Worm (Caenorhabditis elegans): ENCODE measurements around the gene fipr-2.

The fipr-2 gene

DNA sequence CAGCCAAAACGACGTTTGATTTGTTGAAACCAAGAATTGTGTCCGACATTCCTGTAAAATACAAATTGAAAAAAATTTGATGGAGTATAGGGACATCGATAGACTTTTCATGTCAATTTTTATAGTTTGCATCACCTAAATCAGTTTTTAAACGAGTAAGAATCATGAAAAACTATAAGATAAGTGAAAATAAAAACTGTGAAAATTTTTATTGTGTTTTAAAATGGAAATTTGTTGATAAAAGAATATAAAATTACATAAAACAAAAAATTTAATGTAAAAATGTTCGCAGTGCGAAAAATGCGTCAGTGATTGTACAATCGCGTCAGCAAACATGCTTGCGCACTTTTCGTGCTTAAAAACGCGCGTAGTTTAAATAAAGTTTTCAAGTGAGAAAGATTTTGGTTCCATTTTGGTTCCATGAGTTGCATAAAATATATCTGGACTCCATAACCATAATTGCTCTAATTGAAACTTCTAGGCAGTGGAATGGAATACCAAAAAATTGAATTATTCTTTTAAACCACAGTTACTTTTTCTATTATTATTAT, 21.7 kb upstream of the fipr-2 start, which contains the start of gene tomm-20:
Gene tomm-20 (minus strand): TSS at position 51 of the 551 bp plus-strand sequence.
- TF ChIP-seq sem-4 (tag; optimal IDR thresholded peaks at IDR 0.05) (peak; percentile 96), unc-62 (GFP tag; optimal IDR thresholded peaks at IDR 0.05) (peak; percentile 60), lin-11 (tag; optimal IDR thresholded peaks at IDR 0.05) (peak; percentile 75), ceh-82 (tag; optimal IDR thresholded peaks at IDR 0.05) (no peak), ama-1 (optimal IDR thresholded peaks at IDR 0.05) (peak; percentile 73), unc-39 (tag; optimal IDR thresholded peaks at IDR 0.05) (no peak), ztf-11 (tag; optimal IDR thresholded peaks at IDR 0.05) (no peak), peb-1 (tag; optimal IDR thresholded peaks at IDR 0.05) (no peak), fos-1 (tag; optimal IDR thresholded peaks at IDR 0.05) (peak; percentile 68), C34F6.9 (tag; optimal IDR thresholded peaks at IDR 0.05) (peak; percentile 97), mbf-1 (tag; optimal IDR thresholded peaks at IDR 0.05) (peak; percentile 44), lsy-2 (tag; optimal IDR thresholded peaks at IDR 0.05) (peak; percentile 91 to 97), ceh-16 (tag; optimal IDR thresholded peaks at IDR 0.05) (peak; percentile 55), zag-1 (tag; optimal IDR thresholded peaks at IDR 0.05) (peak; percentile 39), nhr-12 (tag; optimal IDR thresholded peaks at IDR 0.05) (no peak), ZK546.5 (tag; optimal IDR thresholded peaks at IDR 0.05) (peak; percentile 51), R02D3.7 (tag; optimal IDR thresholded peaks at IDR 0.05) (peak; percentile 70), gmeb-1 (tag; optimal IDR thresholded peaks at IDR 0.05) (peak; percentile 99), nhr-129 (tag; optimal IDR thresholded peaks at IDR 0.05) (peak; percentile 82), egl-27 (tag; optimal IDR thresholded peaks at IDR 0.05) (peak; percentile 89), unc-55 (GFP tag; optimal IDR thresholded peaks at IDR 0.05) (peak; percentile 98), nhr-25 (tag; optimal IDR thresholded peaks at IDR 0.05) (peak; percentile 95), nhr-23 (tag; optimal IDR thresholded peaks at IDR 0.05) (no peak), sma-9 (GFP tag; optimal IDR thresholded peaks at IDR 0.05) (peak; percentile 98), sma-9 (tag; optimal IDR thresholded peaks at IDR 0.05) (no peak), dmd-4 (tag; optimal IDR thresholded peaks at IDR 0.05) (peak; percentile 56), nhr-237 (tag; optimal IDR thresholded peaks at IDR 0.05) (peak; percentile 65), crh-2 (tag; optimal IDR thresholded peaks at IDR 0.05) (peak; percentile 97), blmp-1 (tag; optimal IDR thresholded peaks at IDR 0.05; ENCODE audit: insufficient read depth) (peak; percentile 26), mab-5 (tag; optimal IDR thresholded peaks at IDR 0.05) (peak; percentile 91), snpc-4 (tag; optimal IDR thresholded peaks at IDR 0.05) (peak; percentile 85), ztf-1 (GFP tag; conservative IDR thresholded peaks at IDR 0.05) (no peak), elt-1 (tag; optimal IDR thresholded peaks at IDR 0.05) (no peak), nhr-6 (tag; optimal IDR thresholded peaks at IDR 0.05) (no peak), nhr-11 (tag; optimal IDR thresholded peaks at IDR 0.05) (no peak), Y55F3AM.14 (GFP tag; optimal IDR thresholded peaks at IDR 0.05) (peak; percentile 16), alr-1 (tag; optimal IDR thresholded peaks at IDR 0.05) (no peak), nhr-77 (tag; optimal IDR thresholded peaks at IDR 0.05) (peak; percentile 53), mdl-1 (tag; optimal IDR thresholded peaks at IDR 0.05) (peak in 1 of 2 experiments; percentile 62), lin-13 (GFP tag; optimal IDR thresholded peaks at IDR 0.05) (peak; percentile 92), nhr-10 (tag; optimal IDR thresholded peaks at IDR 0.05) (no peak), skn-1 (tag; optimal IDR thresholded peaks at IDR 0.05) (peak; percentile 48), F13H6.1 (tag; optimal IDR thresholded peaks at IDR 0.05) (peak; percentile 90), nhr-21 (tag; optimal IDR thresholded peaks at IDR 0.05) (peak; percentile 90), ztf-4 (tag; optimal IDR thresholded peaks at IDR 0.05) (peak; percentile 61), sma-3 (GFP tag; optimal IDR thresholded peaks at IDR 0.05) (peak; percentile 94)

DNA sequence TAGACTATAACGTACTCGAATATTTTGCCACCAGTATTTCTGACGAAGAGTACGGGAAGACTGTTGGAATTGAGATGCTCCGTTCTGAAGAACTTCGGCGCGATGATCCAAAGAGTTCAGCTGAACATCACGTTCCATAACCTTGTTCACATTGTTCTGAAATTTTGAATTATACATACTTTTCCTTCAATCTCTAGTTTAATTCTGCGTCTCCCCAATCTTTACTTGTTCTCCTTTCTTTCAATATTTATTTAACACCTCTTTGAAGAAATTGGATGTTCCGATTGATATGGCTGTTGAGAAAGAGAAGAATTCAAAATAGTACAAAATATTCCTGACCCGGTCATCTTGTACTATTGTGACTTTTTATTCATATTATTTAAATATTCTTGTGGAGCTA, 20.3 kb upstream of the fipr-2 start, which contains the start of gene F23H12.3:
Gene F23H12.3 (plus strand): TSS at position 301 of the 400 bp plus-strand sequence.
- TF ChIP-seq nhr-23 (tag; optimal IDR thresholded peaks at IDR 0.05) (no peak), nhr-10 (tag; optimal IDR thresholded peaks at IDR 0.05) (no peak), nhr-21 (tag; optimal IDR thresholded peaks at IDR 0.05) (no peak), skn-1 (tag; optimal IDR thresholded peaks at IDR 0.05) (no peak), nhr-237 (tag; optimal IDR thresholded peaks at IDR 0.05) (no peak), elt-1 (tag; optimal IDR thresholded peaks at IDR 0.05) (no peak), ztf-1 (GFP tag; conservative IDR thresholded peaks at IDR 0.05) (no peak), ztf-11 (tag; optimal IDR thresholded peaks at IDR 0.05) (no peak), unc-39 (tag; optimal IDR thresholded peaks at IDR 0.05) (no peak), crh-2 (tag; optimal IDR thresholded peaks at IDR 0.05) (no peak), snpc-4 (tag; optimal IDR thresholded peaks at IDR 0.05) (no peak), mbf-1 (tag; optimal IDR thresholded peaks at IDR 0.05) (no peak), lsy-2 (tag; optimal IDR thresholded peaks at IDR 0.05) (no peak)
